Worm (Caenorhabditis elegans) whole organism, late embryonic: Measurements from ENCODE around the gene F56D6.8.

ENCODE experiments used
- ceh-14 ChIP-seq: sonication (generic microtip); optimal IDR thresholded peaks from 2 replicates; lab custom pipeline; 2016; ENCODE audit warnings: missing genotype, missing genetic modification characterization, missing compliant biosample characterization
- dve-1 ChIP-seq: sonication (generic microtip); optimal IDR thresholded peaks from 2 replicates; lab custom pipeline; 2017; ENCODE audit warnings: antibody characterized with exemption, mild to moderate bottlenecking, missing genetic modification characterization, missing compliant biosample characterization
- hlh-8 ChIP-seq: sonication (generic microtip); optimal IDR thresholded peaks from 2 replicates; lab custom pipeline; 2016; ENCODE audit warnings: missing genotype, missing genetic modification characterization, missing compliant biosample characterization
- madf-2 ChIP-seq: sonication (generic microtip); optimal IDR thresholded peaks from 2 replicates; lab custom pipeline; 2017; ENCODE audit warnings: missing genetic modification characterization, missing compliant biosample characterization
- nfya-1 ChIP-seq: sonication (generic microtip); optimal IDR thresholded peaks from 2 replicates; lab custom pipeline; 2017; ENCODE audit warnings: missing genetic modification characterization, mild to moderate bottlenecking, missing compliant biosample characterization, antibody characterized with exemption, moderate library complexity
- pag-3 ChIP-seq: sonication (generic microtip); optimal IDR thresholded peaks from 2 replicates; lab custom pipeline; 2016; ENCODE audit warnings: missing compliant biosample characterization, missing genetic modification characterization, borderline replicate concordance
- pax-1 ChIP-seq: fragments of 150-350 bp; optimal IDR thresholded peaks from 2 replicates; lab custom pipeline; 2014; ENCODE audit warnings: missing biosample characterization, missing genetic modification characterization
- pha-4 ChIP-seq: fragments of 150-350 bp; optimal IDR thresholded peaks from 2 replicates; lab custom pipeline; 2018; ENCODE audit warnings: missing biosample characterization, missing genetic modification reagents, missing genetic modification characterization
- pros-1 ChIP-seq: fragments of 150-350 bp; optimal IDR thresholded peaks from 2 replicates; lab custom pipeline; 2014; ENCODE audit warnings: missing biosample characterization, missing genetic modification reagents, missing genetic modification characterization
- zip-5 ChIP-seq: sonication (generic microtip); optimal IDR thresholded peaks from 2 replicates; lab custom pipeline; 2016; ENCODE audit warnings: missing genetic modification characterization, missing compliant biosample characterization

DNA sequence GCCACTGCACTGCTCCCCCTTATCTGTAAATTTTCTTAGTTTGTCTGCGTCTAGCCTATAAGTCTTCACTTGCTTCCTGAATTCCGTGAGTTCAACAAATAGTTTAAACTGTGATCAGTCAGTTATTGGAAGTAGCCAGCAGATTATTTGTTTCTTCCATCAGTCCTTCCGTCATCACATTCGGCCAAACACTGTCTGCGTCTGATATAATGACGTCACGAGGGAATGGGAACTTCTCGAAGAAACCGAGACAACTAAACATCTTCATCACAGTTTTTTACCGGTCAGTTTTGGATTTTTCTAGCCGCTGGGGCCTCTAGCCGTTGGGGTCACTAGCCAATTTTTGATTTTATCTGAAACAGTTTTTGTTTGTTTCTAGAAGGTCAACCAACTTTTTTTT is 28.2 kb downstream of the F56D6.8 start:
- TF ChIP-seq madf-2 (tag; lab: Kevin White, UChicago) = no peak
- TF ChIP-seq nfya-1 (tag; lab: Kevin White, UChicago) = no peak
- TF ChIP-seq pax-1 (tag; lab: Kevin White, UChicago) = no peak
- TF ChIP-seq ceh-14 (tag; lab: Kevin White, UChicago) = no peak
- no peak for TF ChIP-seq hlh-8
- no peak for TF ChIP-seq zip-5
- no peak for TF ChIP-seq pha-4 (tag; lab: Kevin White, UChicago)
- no peak for TF ChIP-seq pros-1 (tag; lab: Kevin White, UChicago)
- TF ChIP-seq pag-3 (tag; lab: Kevin White, UChicago) = no peak
- no peak for TF ChIP-seq dve-1 (tag; lab: Kevin White, UChicago)
